Worm (Caenorhabditis elegans) whole organism, L4 larva: Measurements from ENCODE around the gene C32H11.3.
"Not testable (repeated sequence)": the region's sequence is repeated elsewhere in the genome, so short reads cannot be mapped to it uniquely, and the experiment has no call there.

ENCODE experiments used
- F10B5.3 ChIP-seq: sonication (generic microtip); optimal IDR thresholded peaks from 2 replicates; lab custom pipeline; 2016; ENCODE audit warnings: mild to moderate bottlenecking, missing genetic modification characterization, missing compliant biosample characterization
- F37D6.2 ChIP-seq: sonication (generic microtip); optimal IDR thresholded peaks from 2 replicates; lab custom pipeline; 2016; ENCODE audit warnings: mild to moderate bottlenecking, missing genetic modification characterization, missing compliant biosample characterization
- F44E2.7 ChIP-seq: fragments of 200-800 bp; sonication (Bioruptor generic); IDR thresholded peaks from 2 replicates; pipeline ENCODE4 v2.1.2; 2022; ENCODE audit warnings: missing genetic modification characterization, missing compliant biosample characterization
- F49E8.2 ChIP-seq: sonication (generic microtip); optimal IDR thresholded peaks from 2 replicates; lab custom pipeline; 2016; ENCODE audit warnings: missing compliant biosample characterization, mild to moderate bottlenecking, missing genetic modification characterization, borderline replicate concordance
- Y105C5A.15 ChIP-seq: fragments of 200-800 bp; sonication (Bioruptor generic); IDR thresholded peaks from 2 replicates; pipeline ENCODE4 v1.3.6; 2022; ENCODE audit warnings: missing genetic modification characterization, missing compliant biosample characterization
- Y75B8A.6 ChIP-seq: fragments of 200-800 bp; sonication (Bioruptor generic); IDR thresholded peaks from 2 replicates; pipeline ENCODE4 v1.3.6; 2022; ENCODE audit warnings: missing genetic modification reagents, missing genetic modification characterization, missing compliant biosample characterization
- aha-1 ChIP-seq: fragments of 150-350 bp; peaks from one replicate; lab custom pipeline; 2014; ENCODE audit warnings: missing biosample characterization, missing genetic modification characterization
- ama-1 ChIP-seq: fragments of 150-350 bp; optimal IDR thresholded peaks from 2 replicates; lab custom pipeline; 2014; ENCODE audit warnings: inconsistent platforms, mixed read lengths
- ceh-28 ChIP-seq: fragments of 150-350 bp; optimal IDR thresholded peaks from 2 replicates; lab custom pipeline; 2014; ENCODE audit warnings: missing biosample characterization, missing genetic modification reagents, missing genetic modification characterization
- ceh-32 ChIP-seq: sonication (generic microtip); optimal IDR thresholded peaks from 2 replicates; lab custom pipeline; 2016; ENCODE audit warnings: mild to moderate bottlenecking, missing genetic modification characterization, missing compliant biosample characterization; ENCODE audit not compliant: poor library complexity
- ceh-82 ChIP-seq: sonication (generic microtip); optimal IDR thresholded peaks from 2 replicates; lab custom pipeline; 2017; ENCODE audit warnings: missing biosample characterization, missing genetic modification characterization
- ces-1 ChIP-seq: fragments of 150-350 bp; sonication (generic microtip); optimal IDR thresholded peaks from 4 replicates; lab custom pipeline; 2014; ENCODE audit warnings: missing biosample characterization, missing genetic modification reagents, missing genetic modification characterization
- cey-2 ChIP-seq: sonication (generic microtip); optimal IDR thresholded peaks from 3 replicates; lab custom pipeline; 2017; ENCODE audit warnings: missing genetic modification characterization, mild to moderate bottlenecking, missing compliant biosample characterization, antibody characterized with exemption, borderline replicate concordance; ENCODE audit not compliant: insufficient read depth
- ctbp-1 ChIP-seq: fragments of 200-800 bp; sonication (Bioruptor generic); IDR thresholded peaks from 2 replicates; pipeline ENCODE4 v1.3.6; 2022; ENCODE audit warnings: missing genetic modification reagents, missing genetic modification characterization, missing compliant biosample characterization
- daf-16 ChIP-seq, 3 experiments: sonication (generic microtip); optimal IDR thresholded peaks; 2 replicates each; lab custom pipeline; 2016 to 2017; ENCODE audit warnings: missing genetic modification characterization in 3 of 3, missing genetic modification reagents in 3 of 3, mild to moderate bottlenecking in 2 of 3, missing compliant biosample characterization in 2 of 3, missing biosample characterization in 1 of 3, moderate library complexity in 1 of 3
- daf-8 ChIP-seq: fragments of 200-800 bp; sonication (Bioruptor generic); IDR thresholded peaks from 2 replicates; pipeline ENCODE4 v1.3.6; 2022; ENCODE audit warnings: missing genetic modification characterization, missing compliant biosample characterization
- dmd-6 ChIP-seq: fragments of 200-800 bp; sonication (Bioruptor generic); IDR thresholded peaks from 2 replicates; pipeline ENCODE4 v1.3.6; 2022; ENCODE audit warnings: missing genetic modification reagents, missing genetic modification characterization, missing compliant biosample characterization
- dpl-1 ChIP-seq: fragments of 150-350 bp; optimal IDR thresholded peaks from 2 replicates; lab custom pipeline; 2014; ENCODE audit warnings: missing biosample characterization, missing genetic modification reagents, missing genetic modification characterization
- dve-1 ChIP-seq: sonication (generic microtip); optimal IDR thresholded peaks from 2 replicates; lab custom pipeline; 2017; ENCODE audit warnings: antibody characterized with exemption, mild to moderate bottlenecking, missing genetic modification characterization, missing compliant biosample characterization; ENCODE audit not compliant: insufficient read depth
- fos-1 ChIP-seq: fragments of 150-350 bp; optimal IDR thresholded peaks from 2 replicates; lab custom pipeline; 2014; ENCODE audit warnings: missing biosample characterization, missing genetic modification characterization
- gei-8 ChIP-seq: fragments of 200-800 bp; sonication (Bioruptor generic); optimal IDR thresholded peaks from 2 replicates; lab custom pipeline; 2018; ENCODE audit warnings: mild to moderate bottlenecking, missing genetic modification characterization, missing compliant biosample characterization
- lin-1 ChIP-seq: fragments of 200-800 bp; sonication (Bioruptor generic); IDR thresholded peaks from 2 replicates; pipeline ENCODE4 v1.3.6; 2022; ENCODE audit warnings: missing genetic modification reagents, missing genetic modification characterization, missing compliant biosample characterization
- lin-29 ChIP-seq: fragments of 200-800 bp; sonication (Bioruptor generic); IDR thresholded peaks from 2 replicates; pipeline ENCODE4 v1.3.6; 2022; ENCODE audit warnings: missing genetic modification reagents, missing genetic modification characterization, missing compliant biosample characterization
- lin-39 ChIP-seq: fragments of 150-350 bp; optimal IDR thresholded peaks from 2 replicates; lab custom pipeline; 2014; ENCODE audit warnings: missing biosample characterization, missing genetic modification reagents, missing genetic modification characterization
- lsy-2 ChIP-seq, 2 experiments: fragments of 150-350 bp in 1 of 2; sonication (generic microtip) in 1 of 2; optimal IDR thresholded peaks; 2 replicates each; lab custom pipeline; 2014 to 2017; ENCODE audit warnings: missing biosample characterization in 2 of 2, missing genetic modification characterization in 2 of 2
- mep-1 ChIP-seq: fragments of 150-350 bp; sonication (generic microtip); optimal IDR thresholded peaks from 3 replicates; lab custom pipeline; 2014; ENCODE audit warnings: missing biosample characterization, missing genetic modification characterization
- mxl-3 ChIP-seq: fragments of 200-800 bp; sonication (Bioruptor generic); optimal IDR thresholded peaks from 2 replicates; lab custom pipeline; 2018; ENCODE audit warnings: mild to moderate bottlenecking, missing genetic modification characterization, missing compliant biosample characterization
- nhr-111 ChIP-seq: fragments of 200-800 bp; sonication (Bioruptor generic); optimal IDR thresholded peaks from 2 replicates; lab custom pipeline; 2018; ENCODE audit warnings: mild to moderate bottlenecking, missing genetic modification characterization, missing compliant biosample characterization
- nhr-25 ChIP-seq: sonication (generic microtip); optimal IDR thresholded peaks from 2 replicates; lab custom pipeline; 2017; ENCODE audit warnings: missing genetic modification characterization, mild to moderate bottlenecking, missing compliant biosample characterization, antibody characterized with exemption, moderate library complexity, borderline replicate concordance; ENCODE audit not compliant: insufficient read depth
- nhr-28 ChIP-seq: fragments of 150-350 bp; optimal IDR thresholded peaks from 2 replicates; lab custom pipeline; 2014; ENCODE audit warnings: missing biosample characterization, missing genetic modification characterization
- nhr-77 ChIP-seq: fragments of 150-350 bp; optimal IDR thresholded peaks from 2 replicates; lab custom pipeline; 2014; ENCODE audit warnings: missing biosample characterization, missing genetic modification characterization
- pha-4 ChIP-seq, 2 experiments: fragments of 150-350 bp in 1 of 2; fragments of 200-800 bp in 1 of 2; sonication (Bioruptor generic) in 1 of 2; IDR thresholded peaks in 1 of 2; optimal IDR thresholded peaks in 1 of 2; 2 replicates each; pipeline versions ENCODE4 v1.3.6 to Lab custom; 2014 to 2022; ENCODE audit warnings: missing genetic modification characterization in 2 of 2, missing genetic modification reagents in 2 of 2, missing biosample characterization in 1 of 2, missing compliant biosample characterization in 1 of 2
- pqm-1 ChIP-seq: sonication (generic microtip); optimal IDR thresholded peaks from 2 replicates; lab custom pipeline; 2017; ENCODE audit warnings: missing biosample characterization, missing genetic modification characterization
- rbr-2 ChIP-seq: sonication (generic microtip); optimal IDR thresholded peaks from 2 replicates; lab custom pipeline; 2016; ENCODE audit warnings: missing genotype, missing genetic modification characterization, missing compliant biosample characterization
- skn-1 ChIP-seq: fragments of 150-350 bp; optimal IDR thresholded peaks from 2 replicates; lab custom pipeline; 2014; ENCODE audit warnings: missing biosample characterization, missing genetic modification characterization
- snpc-1.2 ChIP-seq: fragments of 200-800 bp; sonication (Bioruptor generic); IDR thresholded peaks from 2 replicates; pipeline ENCODE4 v1.3.6; 2022; ENCODE audit warnings: missing genetic modification reagents, missing genetic modification characterization, missing compliant biosample characterization
- unc-39 ChIP-seq: sonication (generic microtip); optimal IDR thresholded peaks from 2 replicates; lab custom pipeline; 2017; ENCODE audit warnings: missing biosample characterization, missing genetic modification characterization
- unc-62 ChIP-seq, 3 experiments: fragments of 150-350 bp in 1 of 3; sonication (generic microtip); optimal IDR thresholded peaks in 2 of 3; peaks in 1 of 3; 1 replicate in 1 of 3; 2 replicates in 2 of 3; lab custom pipeline; 2014 to 2017; ENCODE audit warnings: missing biosample characterization in 3 of 3, missing genetic modification characterization in 3 of 3, missing genetic modification reagents in 3 of 3, missing genotype in 1 of 3
- vab-7 ChIP-seq: fragments of 200-800 bp; sonication (Bioruptor generic); IDR thresholded peaks from 2 replicates; pipeline ENCODE4 v1.3.6; 2022; ENCODE audit warnings: missing genetic modification reagents, missing genetic modification characterization, missing compliant biosample characterization
- zfp-3 ChIP-seq: fragments of 200-800 bp; sonication (Bioruptor generic); conservative IDR thresholded peaks from 2 replicates; pipeline ENCODE4 v1.3.6; 2022; ENCODE audit warnings: missing genetic modification reagents, missing genetic modification characterization, missing compliant biosample characterization
- zip-11 ChIP-seq: fragments of 200-800 bp; sonication (Bioruptor generic); IDR thresholded peaks from 2 replicates; pipeline ENCODE4 v1.3.6; 2022; ENCODE audit warnings: missing genetic modification characterization, missing compliant biosample characterization
- ztf-11 ChIP-seq: fragments of 150-350 bp; optimal IDR thresholded peaks from 2 replicates; lab custom pipeline; 2014; ENCODE audit warnings: missing biosample characterization, missing genetic modification characterization

Gene C32H11.3

ce11 chrIV:12871445-12871947 lies 46.9 kb upstream of the C32H11.3 start, which contains the start of gene clec-187:
clec-187 (minus strand) TSS chrIV:12871495.
- TF ChIP-seq aha-1 (peak; percentile 58), daf-16 (GFP tag; optimal IDR thresholded peaks at IDR 0.05; lab: Kevin White, UChicago) (no peak), daf-16 (tag; optimal IDR thresholded peaks at IDR 0.05; lab: Kevin White, UChicago) (peak; percentile 46), dve-1 (tag; lab: Kevin White, UChicago) (peak; percentile 5), nhr-25 (tag; lab: Kevin White, UChicago) (no peak), lin-39 (no peak), Y105C5A.15 (no peak), dpl-1 (GFP tag; lab: Kevin White, UChicago) (no peak)

ce11 chrIV:12875260-12875659 lies 43.1 kb upstream of the C32H11.3 start, which contains the start of gene ZK896.1:
ZK896.1 (minus strand) TSS chrIV:12875360.
- not testable (repeated sequence) for TF ChIP-seq snpc-1.2 (GFP tag; lab: Robert Waterston, UW); skn-1 (tag; lab: Kevin White, UChicago); unc-39 (tag; lab: Kevin White, UChicago)

- TF ChIP-seq aha-1: peak; percentile 12
- TF ChIP-seq pqm-1: peak; percentile 64
- no peak for TF ChIP-seq fos-1 (tag; lab: Kevin White, UChicago)
- TF ChIP-seq nhr-28 (tag; lab: Kevin White, UChicago): peak; percentile 24
- no peak for TF ChIP-seq ceh-82 (tag; lab: Kevin White, UChicago)
- no peak for TF ChIP-seq nhr-111 (GFP tag; lab: Kevin White, UChicago)
- peak; percentile 32; the same call in 1 of the 2 replicates for TF ChIP-seq dmd-6 (GFP tag; lab: Robert Waterston, UW)
- no peak for TF ChIP-seq daf-16 (GFP tag; optimal IDR thresholded peaks at IDR 0.05; lab: Kevin White, UChicago)
- TF ChIP-seq daf-16 (tag; optimal IDR thresholded peaks at IDR 0.05; lab: Kevin White, UChicago): peak; percentile 46
Observed at ce11 chrIV:12876558-12876957, 41.8 kb upstream of the C32H11.3 start.

- TF ChIP-seq lin-29 (GFP tag; lab: Robert Waterston, UW): no peak
- no peak for TF ChIP-seq nhr-77 (tag; lab: Kevin White, UChicago)
- TF ChIP-seq zip-11: no peak
- no peak for TF ChIP-seq zfp-3 (GFP tag; lab: Robert Waterston, UW)
- TF ChIP-seq snpc-1.2 (GFP tag; lab: Robert Waterston, UW): no peak
- TF ChIP-seq ctbp-1 (GFP tag; lab: Robert Waterston, UW): no peak
- TF ChIP-seq F49E8.2 (tag; lab: Kevin White, UChicago): no peak
- peak; percentile 44 for TF ChIP-seq aha-1
- no peak for TF ChIP-seq ceh-28 (tag; lab: Kevin White, UChicago)
- no peak for TF ChIP-seq lin-1 (GFP tag; lab: Robert Waterston, UW)
- no peak for TF ChIP-seq ceh-32 (tag; lab: Kevin White, UChicago)
- TF ChIP-seq F44E2.7 (GFP tag; lab: Robert Waterston, UW): no peak
- no peak for TF ChIP-seq ama-1 (lab: Kevin White, UChicago)
- TF ChIP-seq ces-1: no peak
- no peak for TF ChIP-seq pha-4 (GFP tag; IDR thresholded peaks at IDR 0.05; lab: Robert Waterston, UW)
- TF ChIP-seq pha-4 (tag; optimal IDR thresholded peaks at IDR 0.05; lab: Kevin White, UChicago): peak; percentile 6
- no peak for TF ChIP-seq skn-1 (tag; lab: Kevin White, UChicago)
- TF ChIP-seq nhr-25 (tag; lab: Kevin White, UChicago): no peak
- TF ChIP-seq F10B5.3 (tag; lab: Kevin White, UChicago): no peak
- peak; percentile 45 for TF ChIP-seq pqm-1
- TF ChIP-seq dmd-6 (GFP tag; lab: Robert Waterston, UW): peak; percentile 90
- no peak for TF ChIP-seq mep-1 (tag; lab: Kevin White, UChicago)
- TF ChIP-seq Y75B8A.6 (GFP tag; lab: Robert Waterston, UW): no peak
- TF ChIP-seq gei-8 (GFP tag; lab: Kevin White, UChicago): no peak
- TF ChIP-seq mxl-3: no peak
- TF ChIP-seq ztf-11 (tag; lab: Kevin White, UChicago): no peak
- TF ChIP-seq cey-2: no peak
- TF ChIP-seq daf-8: no peak
- TF ChIP-seq dpl-1 (GFP tag; lab: Kevin White, UChicago): no peak
- no peak for TF ChIP-seq lsy-2 (tag; optimal IDR thresholded peaks at IDR 0.05; lab: Kevin White, UChicago)
- no peak for TF ChIP-seq F37D6.2
- TF ChIP-seq unc-62 (GFP tag; optimal IDR thresholded peaks at IDR 0.05 in 1 of 2; lab: Kevin White, UChicago): peak in 1 of 2 experiments; percentile 9
- no peak for TF ChIP-seq unc-62 (tag; optimal IDR thresholded peaks at IDR 0.05; lab: Kevin White, UChicago)
- TF ChIP-seq rbr-2: no peak
- TF ChIP-seq vab-7: no peak
Observed at ce11 chrIV:12879557-12879956, 38.8 kb upstream of the C32H11.3 start, which contains the start of gene ZK896.5. ZK896.5 (minus strand) TSS chrIV:12879645.
